Fruit fly (Drosophila melanogaster) whole organism, embryonic: ENCODE data around the gene Cep290.
A peak's percentile ranks its signal among the peaks of the same experiment; 100 is the strongest.

ENCODE experiments used
- Asciz ChIP-seq: fragments of 200-800 bp; sonication (Bioruptor generic); optimal IDR thresholded peaks from 2 replicates; lab custom pipeline; 2017; ENCODE audit warnings: missing biosample characterization, mild to moderate bottlenecking, missing genetic modification characterization, missing genetic modification reagents
- CG10267 ChIP-seq: fragments of 200-800 bp; sonication (Bioruptor generic); optimal IDR thresholded peaks from 2 replicates; lab custom pipeline; 2018; ENCODE audit warnings: missing biosample characterization, mild to moderate bottlenecking, missing genetic modification characterization, moderate library complexity
- CG11696 ChIP-seq: fragments of 200-800 bp; sonication (Bioruptor generic); IDR thresholded peaks from 2 replicates; pipeline ENCODE4 v1.3.6; 2022; ENCODE audit warnings: missing biosample characterization, missing genetic modification characterization
- CG12299 ChIP-seq: fragments of 200-800 bp; sonication (Bioruptor generic); optimal IDR thresholded peaks from 2 replicates; lab custom pipeline; 2018; ENCODE audit warnings: missing biosample characterization, mild to moderate bottlenecking, missing genetic modification characterization
- CG12659 ChIP-seq: fragments of 200-800 bp; sonication (Bioruptor generic); optimal IDR thresholded peaks from 3 replicates; lab custom pipeline; 2017; ENCODE audit warnings: mild to moderate bottlenecking, missing biosample characterization, missing genetic modification reagents, missing genetic modification characterization
- CG14050 ChIP-seq: fragments of 200-800 bp; sonication (Bioruptor generic); IDR thresholded peaks from 3 replicates; pipeline ENCODE4 v1.3.6; 2022; ENCODE audit warnings: missing biosample characterization, missing genetic modification characterization
- CG14441 ChIP-seq: fragments of 200-800 bp; sonication (Bioruptor generic); IDR thresholded peaks from 2 replicates; pipeline ENCODE4 v1.3.6; 2022; ENCODE audit warnings: missing biosample characterization, missing genetic modification characterization
- CG15011 ChIP-seq: fragments of 200-800 bp; sonication (Bioruptor generic); optimal IDR thresholded peaks from 3 replicates; lab custom pipeline; 2018; ENCODE audit warnings: missing biosample characterization, mild to moderate bottlenecking, missing genetic modification characterization
- CG1602 ChIP-seq: fragments of 200-800 bp; sonication (Bioruptor generic); optimal IDR thresholded peaks from 3 replicates; lab custom pipeline; 2016; ENCODE audit warnings: missing biosample characterization, missing genetic modification characterization
- CG16779 ChIP-seq: fragments of 200-800 bp; sonication (Bioruptor generic); IDR thresholded peaks from 2 replicates; pipeline ENCODE4 v1.3.6; 2022; ENCODE audit warnings: missing biosample characterization, missing genetic modification characterization
- CG17359 ChIP-seq: fragments of 200-800 bp; sonication (Bioruptor generic); optimal IDR thresholded peaks from 3 replicates; lab custom pipeline; 2018; ENCODE audit warnings: missing biosample characterization, mild to moderate bottlenecking, missing genetic modification characterization, moderate library complexity
- CG2120 ChIP-seq: fragments of 200-800 bp; sonication (Bioruptor generic); optimal IDR thresholded peaks from 3 replicates; lab custom pipeline; 2016; ENCODE audit warnings: missing biosample characterization, missing genetic modification characterization
- CG30403 ChIP-seq: fragments of 200-800 bp; sonication (Bioruptor generic); optimal IDR thresholded peaks from 3 replicates; lab custom pipeline; 2016; ENCODE audit warnings: missing biosample characterization, missing genetic modification characterization
- CG31441 ChIP-seq: fragments of 200-800 bp; sonication (Bioruptor generic); IDR thresholded peaks from 2 replicates; pipeline ENCODE4 v1.3.6; 2022; ENCODE audit warnings: missing biosample characterization, missing genetic modification characterization
- CG3407 ChIP-seq: fragments of 200-800 bp; sonication (Bioruptor generic); optimal IDR thresholded peaks from 2 replicates; lab custom pipeline; 2018; ENCODE audit warnings: missing biosample characterization, mild to moderate bottlenecking, missing genetic modification characterization
- CG4328 ChIP-seq: fragments of 200-800 bp; sonication (Bioruptor generic); optimal IDR thresholded peaks from 3 replicates; lab custom pipeline; 2017; ENCODE audit warnings: missing biosample characterization, missing genetic modification reagents, missing genetic modification characterization
- CG6765 ChIP-seq: fragments of 200-800 bp; sonication (Bioruptor generic); optimal IDR thresholded peaks from 3 replicates; lab custom pipeline; 2017; ENCODE audit warnings: missing biosample characterization, mild to moderate bottlenecking, missing genetic modification characterization
- CG7357 ChIP-seq: fragments of 200-800 bp; sonication (Bioruptor generic); IDR thresholded peaks from 3 replicates; pipeline ENCODE4 v1.3.6; 2022; ENCODE audit warnings: missing biosample characterization, missing genetic modification characterization
- CG7372 ChIP-seq: fragments of 200-800 bp; sonication (Bioruptor generic); IDR thresholded peaks from 2 replicates; pipeline ENCODE4 v1.3.6; 2022; ENCODE audit warnings: missing biosample characterization, missing genetic modification characterization
- D ChIP-seq, 2 experiments: fragments of 200-800 bp in 1 of 2; fragments of >200 bp in 1 of 2; sonication (Bioruptor generic) in 1 of 2; optimal IDR thresholded peaks; 2 replicates in 1 of 2; 3 replicates in 1 of 2; lab custom pipeline; 2017; ENCODE audit warnings: mild to moderate bottlenecking in 1 of 2, missing biosample characterization in 1 of 2, missing genetic modification characterization in 1 of 2, missing genetic modification reagents in 1 of 2
- GATAe ChIP-seq: fragments of 200-800 bp; sonication (Bioruptor generic); conservative IDR thresholded peaks from 2 replicates; pipeline ENCODE4 v1.3.6; 2022; ENCODE audit warnings: missing biosample characterization, missing genetic modification characterization
- HLH54F ChIP-seq: fragments of 200-800 bp; sonication (Bioruptor generic); optimal IDR thresholded peaks from 3 replicates; lab custom pipeline; 2016; ENCODE audit warnings: missing biosample characterization, missing genetic modification characterization
- MESR4 ChIP-seq: fragments of 200-800 bp; sonication (Bioruptor generic); optimal IDR thresholded peaks from 2 replicates; lab custom pipeline; 2018; ENCODE audit warnings: missing biosample characterization, mild to moderate bottlenecking, missing genetic modification characterization, moderate library complexity
- Nf-YB ChIP-seq: fragments of 200-800 bp; sonication (Bioruptor generic); optimal IDR thresholded peaks from 3 replicates; lab custom pipeline; 2019; ENCODE audit warnings: missing biosample characterization, mild to moderate bottlenecking, missing genetic modification characterization, moderate library complexity
- Oli ChIP-seq: fragments of 200-800 bp; sonication (Bioruptor generic); optimal IDR thresholded peaks from 2 replicates; lab custom pipeline; 2018; ENCODE audit warnings: missing biosample characterization, mild to moderate bottlenecking, missing genetic modification characterization, moderate library complexity
- Optix ChIP-seq: fragments of 200-800 bp; sonication (Bioruptor generic); IDR thresholded peaks from 3 replicates; pipeline ENCODE4 v1.3.6; 2022; ENCODE audit warnings: missing biosample characterization, missing genetic modification characterization
- Sry-β ChIP-seq: fragments of 200-800 bp; sonication (Bioruptor generic); optimal IDR thresholded peaks from 2 replicates; lab custom pipeline; 2018; ENCODE audit warnings: missing biosample characterization, mild to moderate bottlenecking, missing genetic modification characterization, moderate library complexity
- Vsx1 ChIP-seq: fragments of 200-800 bp; sonication (Bioruptor generic); optimal IDR thresholded peaks from 2 replicates; lab custom pipeline; 2017; ENCODE audit warnings: missing biosample characterization, mild to moderate bottlenecking, missing genetic modification characterization, missing genetic modification reagents
- ab ChIP-seq: fragments of 200-800 bp; sonication (Bioruptor generic); optimal IDR thresholded peaks from 2 replicates; lab custom pipeline; 2016; ENCODE audit warnings: missing biosample characterization, missing genetic modification characterization
- al ChIP-seq: fragments of 200-800 bp; sonication (Bioruptor generic); IDR thresholded peaks from 2 replicates; pipeline ENCODE4 v1.3.6; 2022; ENCODE audit warnings: missing biosample characterization, missing genetic modification characterization
- aop ChIP-seq: fragments of 200-800 bp; sonication (Bioruptor generic); IDR thresholded peaks from 2 replicates; pipeline ENCODE4 v1.3.6; 2022; ENCODE audit warnings: missing biosample characterization, missing genetic modification characterization
- cato ChIP-seq: fragments of 200-800 bp; sonication (Bioruptor generic); optimal IDR thresholded peaks from 2 replicates; lab custom pipeline; 2016; ENCODE audit warnings: missing biosample characterization, missing genetic modification characterization, borderline replicate concordance
- chif ChIP-seq, 2 experiments: fragments of 200-800 bp; sonication (Bioruptor generic); optimal IDR thresholded peaks; 3 replicates each; lab custom pipeline; 2016; ENCODE audit warnings: missing biosample characterization in 2 of 2, missing genetic modification characterization in 2 of 2
- chinmo ChIP-seq: fragments of 200-800 bp; sonication (Bioruptor generic); IDR thresholded peaks from 4 replicates; pipeline ENCODE4 v1.3.6; 2022; ENCODE audit warnings: missing biosample characterization, missing genetic modification characterization; ENCODE audit not compliant: partially characterized antibody
- croc ChIP-seq: fragments of 200-800 bp; sonication (Bioruptor generic); conservative IDR thresholded peaks from 3 replicates; pipeline ENCODE4 v1.3.6; 2022; ENCODE audit warnings: missing biosample characterization, missing genetic modification characterization
- da ChIP-seq: fragments of 200-800 bp; sonication (Bioruptor generic); optimal IDR thresholded peaks from 2 replicates; lab custom pipeline; 2016; ENCODE audit warnings: missing biosample characterization, missing genetic modification characterization
- dan ChIP-seq: fragments of 200-800 bp; sonication (Bioruptor generic); IDR thresholded peaks from 2 replicates; pipeline ENCODE4 v1.3.6; 2022; ENCODE audit warnings: missing biosample characterization, missing genetic modification characterization
- ems ChIP-seq: fragments of 200-800 bp; sonication (Bioruptor generic); optimal IDR thresholded peaks from 3 replicates; lab custom pipeline; 2016; ENCODE audit warnings: missing biosample characterization, missing genetic modification characterization
- gem ChIP-seq: fragments of 200-800 bp; sonication (Bioruptor generic); optimal IDR thresholded peaks from 2 replicates; lab custom pipeline; 2019; ENCODE audit warnings: missing biosample characterization, mild to moderate bottlenecking, missing genetic modification characterization, moderate library complexity
- h ChIP-seq: fragments of >200 bp; optimal IDR thresholded peaks from 2 replicates; lab custom pipeline; 2017
- hb ChIP-seq: fragments of 200-800 bp; sonication (Bioruptor generic); IDR thresholded peaks from 3 replicates; pipeline ENCODE4 v1.3.6; 2022; ENCODE audit warnings: missing biosample characterization, missing genetic modification characterization; ENCODE audit not compliant: partially characterized antibody
- nerfin-1 ChIP-seq: fragments of 200-800 bp; sonication (Bioruptor generic); optimal IDR thresholded peaks from 3 replicates; lab custom pipeline; 2019; ENCODE audit warnings: missing biosample characterization, mild to moderate bottlenecking, missing genetic modification characterization, moderate library complexity
- odd ChIP-seq: fragments of 200-800 bp; sonication (Bioruptor generic); optimal IDR thresholded peaks from 2 replicates; lab custom pipeline; 2017; ENCODE audit warnings: missing biosample characterization, mild to moderate bottlenecking, missing genetic modification characterization
- org-1 ChIP-seq: fragments of 200-800 bp; sonication (Bioruptor generic); optimal IDR thresholded peaks from 2 replicates; lab custom pipeline; 2017; ENCODE audit warnings: missing biosample characterization, missing genetic modification characterization
- rib ChIP-seq: fragments of 200-800 bp; sonication (Bioruptor generic); IDR thresholded peaks from 2 replicates; pipeline ENCODE4 v1.3.6; 2022; ENCODE audit warnings: missing biosample characterization, missing genetic modification characterization
- sens-2 ChIP-seq: fragments of 200-800 bp; sonication (Bioruptor generic); IDR thresholded peaks from 2 replicates; pipeline ENCODE4 v1.3.6; 2022; ENCODE audit warnings: missing biosample characterization, missing genetic modification characterization
- trem ChIP-seq: fragments of 200-800 bp; optimal IDR thresholded peaks from 3 replicates; lab custom pipeline; 2019; ENCODE audit warnings: missing biosample characterization, mild to moderate bottlenecking, missing genetic modification characterization, moderate library complexity
- tx ChIP-seq: fragments of 200-800 bp; sonication (Bioruptor generic); optimal IDR thresholded peaks from 2 replicates; lab custom pipeline; 2016; ENCODE audit warnings: missing biosample characterization, missing genetic modification characterization
- vnd ChIP-seq: fragments of 200-800 bp; sonication (Bioruptor generic); IDR thresholded peaks from 3 replicates; pipeline ENCODE4 v1.3.6; 2022; ENCODE audit warnings: missing biosample characterization, missing genetic modification characterization; ENCODE audit not compliant: partially characterized antibody
- wdn ChIP-seq: fragments of 200-800 bp; sonication (Bioruptor generic); IDR thresholded peaks from 2 replicates; pipeline ENCODE4 v1.3.6; 2022; ENCODE audit warnings: missing biosample characterization, missing genetic modification characterization

The Cep290 gene

dm6 chr3L:804557-805260 is 39.0 kb upstream of the Cep290 start (continued):
- no peak for TF ChIP-seq hb
- peak; percentile 33; the same call in 1 of the 2 replicates for TF ChIP-seq CG31441 (GFP tag; lab: Robert Waterston, UW)
- TF ChIP-seq GATAe, result no peak
- no peak for TF ChIP-seq CG4328
- TF ChIP-seq CG1602 (GFP tag; lab: Kevin White, UChicago), result no peak
- no peak for TF ChIP-seq HLH54F
- no peak for TF ChIP-seq wdn (GFP tag; lab: Robert Waterston, UW)
- peak; percentile 32 for TF ChIP-seq nerfin-1 (tag; lab: Kevin White, UChicago)
- TF ChIP-seq MESR4 (GFP tag; lab: Kevin White, UChicago), result no peak
- TF ChIP-seq D (optimal IDR thresholded peaks at IDR 0.05; lab: Kevin White, UChicago), result no peak
- TF ChIP-seq D (GFP tag; optimal IDR thresholded peaks at IDR 0.05; lab: Kevin White, UChicago), result peak; percentile 24
- no peak for TF ChIP-seq CG11696 (GFP tag; lab: Robert Waterston, UW)
- no peak for TF ChIP-seq tx
- TF ChIP-seq CG2120, result no peak
- no peak for TF ChIP-seq ems (GFP tag; lab: Kevin White, UChicago)
- TF ChIP-seq chinmo (GFP tag; lab: Robert Waterston, UW), result no peak
- peak; percentile 35 for TF ChIP-seq CG30403
- no peak for TF ChIP-seq trem (tag; lab: Kevin White, UChicago)
- peak; percentile 22 for TF ChIP-seq CG3407 (GFP tag; lab: Kevin White, UChicago)
- TF ChIP-seq gem (tag; lab: Kevin White, UChicago), result peak; percentile 64
- peak; percentile 14 for TF ChIP-seq odd (GFP tag; lab: Kevin White, UChicago)
- no peak for TF ChIP-seq CG14050 (GFP tag; lab: Robert Waterston, UW)
- peak; percentile 7 for TF ChIP-seq org-1 (GFP tag; lab: Kevin White, UChicago)
- no peak for TF ChIP-seq Asciz (GFP tag; lab: Kevin White, UChicago)
- no peak for TF ChIP-seq vnd
- no peak for TF ChIP-seq sens-2 (GFP tag; lab: Robert Waterston, UW)
- peak; percentile 18 for TF ChIP-seq CG17359 (tag; lab: Kevin White, UChicago)
- no peak for TF ChIP-seq CG7357 (GFP tag; lab: Robert Waterston, UW)
- no peak for TF ChIP-seq rib (GFP tag; lab: Robert Waterston, UW)
- no peak for TF ChIP-seq Vsx1 (GFP tag; lab: Kevin White, UChicago)
- TF ChIP-seq Sry-β (GFP tag; lab: Kevin White, UChicago), result no peak
- no peak for TF ChIP-seq CG7372 (GFP tag; lab: Robert Waterston, UW)
- TF ChIP-seq croc (GFP tag; lab: Robert Waterston, UW), result no peak
- TF ChIP-seq Oli (tag; lab: Kevin White, UChicago), result peak; percentile 39
- TF ChIP-seq al, result no peak
- peak; percentile 29 for TF ChIP-seq CG10267 (tag; lab: Kevin White, UChicago)
- TF ChIP-seq CG14441 (GFP tag; lab: Robert Waterston, UW), result no peak
- TF ChIP-seq chif (GFP tag; optimal IDR thresholded peaks at IDR 0.05; lab: Kevin White, UChicago), result peak in 1 of 2 experiments; percentile 30
- no peak for TF ChIP-seq cato (GFP tag; lab: Kevin White, UChicago)
- TF ChIP-seq dan, result no peak
- TF ChIP-seq CG15011 (GFP tag; lab: Kevin White, UChicago), result no peak
- no peak for TF ChIP-seq Optix (GFP tag; lab: Robert Waterston, UW)
- no peak for TF ChIP-seq CG6765
- no peak for TF ChIP-seq CG16779 (GFP tag; lab: Robert Waterston, UW)
- TF ChIP-seq ab, result no peak
- TF ChIP-seq da (GFP tag; lab: Kevin White, UChicago), result no peak
- TF ChIP-seq Nf-YB, result no peak
- no peak for TF ChIP-seq CG12299
- TF ChIP-seq h (lab: Kevin White, UChicago), result no peak
- no peak for TF ChIP-seq aop
- TF ChIP-seq CG12659 (GFP tag; lab: Kevin White, UChicago), result no peak
